Worm (Caenorhabditis elegans) whole organism, L2 larva: ENCODE results near the gene srt-48.
A peak's percentile ranks its signal among the peaks of the same experiment; 100 is the strongest.

Experiments
- C34F6.9 ChIP-seq: fragments of 150-350 bp; optimal IDR thresholded peaks from 2 replicates; lab custom pipeline; 2014; ENCODE audit warnings: missing biosample characterization, missing genetic modification characterization
- F13H6.1 ChIP-seq: sonication (generic microtip); optimal IDR thresholded peaks from 2 replicates; lab custom pipeline; 2016; ENCODE audit warnings: missing genetic modification characterization, missing compliant biosample characterization
- R02D3.7 ChIP-seq: fragments of 150-350 bp; optimal IDR thresholded peaks from 2 replicates; lab custom pipeline; 2014; ENCODE audit warnings: missing biosample characterization, missing genetic modification characterization
- ZK546.5 ChIP-seq: sonication (generic microtip); optimal IDR thresholded peaks from 2 replicates; lab custom pipeline; 2017; ENCODE audit warnings: missing biosample characterization, missing genetic modification characterization
- alr-1 ChIP-seq: fragments of 150-350 bp; optimal IDR thresholded peaks from 2 replicates; lab custom pipeline; 2014; ENCODE audit warnings: missing biosample characterization, missing genetic modification characterization
- aly-2 ChIP-seq: fragments of 150-350 bp; optimal IDR thresholded peaks from 2 replicates; lab custom pipeline; 2014; ENCODE audit warnings: missing biosample characterization, missing genetic modification characterization
- ama-1 ChIP-seq: fragments of 150-350 bp; optimal IDR thresholded peaks from 2 replicates; lab custom pipeline; 2018; ENCODE audit warnings: inconsistent platforms
- blmp-1 ChIP-seq: sonication (generic microtip); optimal IDR thresholded peaks from 2 replicates; lab custom pipeline; 2017; ENCODE audit warnings: missing genetic modification characterization, mild to moderate bottlenecking, missing compliant biosample characterization, antibody characterized with exemption, moderate library complexity; ENCODE audit not compliant: insufficient read depth
- ceh-16 ChIP-seq: fragments of 150-350 bp; optimal IDR thresholded peaks from 2 replicates; lab custom pipeline; 2014; ENCODE audit warnings: missing biosample characterization, missing genetic modification characterization
- ceh-82 ChIP-seq: fragments of 150-350 bp; optimal IDR thresholded peaks from 2 replicates; lab custom pipeline; 2014; ENCODE audit warnings: missing biosample characterization, missing genetic modification characterization
- crh-2 ChIP-seq: sonication (generic microtip); optimal IDR thresholded peaks from 2 replicates; lab custom pipeline; 2017; ENCODE audit warnings: missing biosample characterization, missing genetic modification characterization
- dmd-4 ChIP-seq: sonication (generic microtip); optimal IDR thresholded peaks from 2 replicates; lab custom pipeline; 2017; ENCODE audit warnings: missing biosample characterization, missing genetic modification characterization
- egl-27 ChIP-seq: sonication (generic microtip); optimal IDR thresholded peaks from 3 replicates; lab custom pipeline; 2017; ENCODE audit warnings: missing biosample characterization, missing genetic modification reagents, missing genetic modification characterization
- elt-1 ChIP-seq: fragments of 150-350 bp; optimal IDR thresholded peaks from 2 replicates; lab custom pipeline; 2014; ENCODE audit warnings: missing biosample characterization, missing genetic modification characterization
- elt-3 ChIP-seq: sonication (generic microtip); optimal IDR thresholded peaks from 2 replicates; lab custom pipeline; 2017; ENCODE audit warnings: missing biosample characterization, missing genetic modification characterization
- fos-1 ChIP-seq: fragments of 150-350 bp; optimal IDR thresholded peaks from 2 replicates; lab custom pipeline; 2014; ENCODE audit warnings: missing biosample characterization, missing genetic modification characterization
- gmeb-1 ChIP-seq: fragments of 150-350 bp; optimal IDR thresholded peaks from 2 replicates; lab custom pipeline; 2014; ENCODE audit warnings: missing biosample characterization, missing genetic modification characterization
- lin-13 ChIP-seq: fragments of 150-350 bp; optimal IDR thresholded peaks from 2 replicates; lab custom pipeline; 2014; ENCODE audit warnings: missing biosample characterization, missing genetic modification reagents, missing genetic modification characterization
- lin-39 ChIP-seq: fragments of 150-350 bp; optimal IDR thresholded peaks from 2 replicates; lab custom pipeline; 2014; ENCODE audit warnings: missing biosample characterization, missing genetic modification reagents, missing genetic modification characterization
- lsy-2 ChIP-seq, 2 experiments: fragments of 150-350 bp in 1 of 2; sonication (generic microtip) in 1 of 2; optimal IDR thresholded peaks; 2 replicates each; lab custom pipeline; 2014 to 2017; ENCODE audit warnings: missing biosample characterization in 2 of 2, missing genetic modification characterization in 2 of 2
- mab-5 ChIP-seq: fragments of 150-350 bp; optimal IDR thresholded peaks from 2 replicates; lab custom pipeline; 2014; ENCODE audit warnings: missing biosample characterization, missing genetic modification characterization
- mbf-1 ChIP-seq: sonication (generic microtip); optimal IDR thresholded peaks from 2 replicates; lab custom pipeline; 2017; ENCODE audit warnings: missing biosample characterization, missing genetic modification characterization
- mdl-1 ChIP-seq, 2 experiments: fragments of 150-350 bp in 1 of 2; sonication (generic microtip) in 1 of 2; optimal IDR thresholded peaks; 2 replicates each; lab custom pipeline; 2017; ENCODE audit warnings: missing biosample characterization in 2 of 2, missing genetic modification characterization in 2 of 2
- nhr-10 ChIP-seq: sonication (generic microtip); optimal IDR thresholded peaks from 2 replicates; lab custom pipeline; 2017; ENCODE audit warnings: missing biosample characterization, missing genetic modification characterization
- nhr-11 ChIP-seq: fragments of 150-350 bp; optimal IDR thresholded peaks from 2 replicates; lab custom pipeline; 2014; ENCODE audit warnings: missing biosample characterization, missing genetic modification characterization
- nhr-12 ChIP-seq: fragments of 150-350 bp; optimal IDR thresholded peaks from 2 replicates; lab custom pipeline; 2014; ENCODE audit warnings: missing biosample characterization, missing genetic modification characterization
- nhr-129 ChIP-seq: fragments of 150-350 bp; optimal IDR thresholded peaks from 2 replicates; lab custom pipeline; 2014; ENCODE audit warnings: missing biosample characterization, missing genetic modification characterization
- nhr-21 ChIP-seq: fragments of 150-350 bp; optimal IDR thresholded peaks from 2 replicates; lab custom pipeline; 2014; ENCODE audit warnings: missing biosample characterization, missing genetic modification characterization
- nhr-23 ChIP-seq: fragments of 150-350 bp; optimal IDR thresholded peaks from 2 replicates; lab custom pipeline; 2014; ENCODE audit warnings: missing biosample characterization, missing genetic modification reagents, missing genetic modification characterization
- nhr-237 ChIP-seq: fragments of 150-350 bp; optimal IDR thresholded peaks from 2 replicates; lab custom pipeline; 2014; ENCODE audit warnings: missing biosample characterization, missing genetic modification characterization
- nhr-6 ChIP-seq: fragments of 150-350 bp; optimal IDR thresholded peaks from 2 replicates; lab custom pipeline; 2014; ENCODE audit warnings: missing biosample characterization, missing genetic modification characterization
- nhr-77 ChIP-seq: fragments of 150-350 bp; optimal IDR thresholded peaks from 2 replicates; lab custom pipeline; 2014; ENCODE audit warnings: missing biosample characterization, missing genetic modification characterization
- peb-1 ChIP-seq: fragments of 150-350 bp; optimal IDR thresholded peaks from 2 replicates; lab custom pipeline; 2014; ENCODE audit warnings: missing biosample characterization, missing genetic modification characterization
- sem-4 ChIP-seq: fragments of 150-350 bp; optimal IDR thresholded peaks from 2 replicates; lab custom pipeline; 2014; ENCODE audit warnings: missing biosample characterization, missing genetic modification reagents, missing genetic modification characterization
- skn-1 ChIP-seq: sonication (generic microtip); optimal IDR thresholded peaks from 2 replicates; lab custom pipeline; 2017; ENCODE audit warnings: missing biosample characterization, missing genetic modification characterization
- sma-3 ChIP-seq: sonication (generic microtip); optimal IDR thresholded peaks from 2 replicates; lab custom pipeline; 2016; ENCODE audit warnings: missing genetic modification reagents, missing genetic modification characterization, missing compliant biosample characterization
- sma-9 ChIP-seq, 2 experiments: fragments of 150-350 bp in 1 of 2; sonication (generic microtip) in 1 of 2; optimal IDR thresholded peaks; 2 replicates each; lab custom pipeline; 2014 to 2016; ENCODE audit warnings: missing genetic modification characterization in 2 of 2, mild to moderate bottlenecking in 1 of 2, missing biosample characterization in 1 of 2, missing compliant biosample characterization in 1 of 2, missing genetic modification reagents in 1 of 2, moderate library complexity in 1 of 2
- snpc-4 ChIP-seq: fragments of 150-350 bp; optimal IDR thresholded peaks from 2 replicates; lab custom pipeline; 2014; ENCODE audit warnings: missing biosample characterization, missing genetic modification characterization
- unc-39 ChIP-seq: fragments of 150-350 bp; optimal IDR thresholded peaks from 2 replicates; lab custom pipeline; 2014; ENCODE audit warnings: missing biosample characterization, missing genetic modification characterization
- unc-62 ChIP-seq: fragments of 150-350 bp; optimal IDR thresholded peaks from 2 replicates; lab custom pipeline; 2014; ENCODE audit warnings: missing biosample characterization, missing genetic modification reagents, missing genetic modification characterization
- zag-1 ChIP-seq: fragments of 150-350 bp; optimal IDR thresholded peaks from 2 replicates; lab custom pipeline; 2014; ENCODE audit warnings: missing biosample characterization, missing genetic modification characterization
- ztf-1 ChIP-seq: fragments of 200-800 bp; sonication (Bioruptor generic); conservative IDR thresholded peaks from 2 replicates; pipeline ENCODE4 v1.3.6; 2022; ENCODE audit warnings: missing genetic modification characterization, missing compliant biosample characterization
- ztf-11 ChIP-seq: sonication (generic microtip); optimal IDR thresholded peaks from 2 replicates; lab custom pipeline; 2017; ENCODE audit warnings: missing biosample characterization, missing genetic modification characterization
- ztf-4 ChIP-seq: fragments of 150-350 bp; optimal IDR thresholded peaks from 2 replicates; lab custom pipeline; 2014; ENCODE audit warnings: missing biosample characterization, missing genetic modification characterization

srt-48 gene

DNA sequence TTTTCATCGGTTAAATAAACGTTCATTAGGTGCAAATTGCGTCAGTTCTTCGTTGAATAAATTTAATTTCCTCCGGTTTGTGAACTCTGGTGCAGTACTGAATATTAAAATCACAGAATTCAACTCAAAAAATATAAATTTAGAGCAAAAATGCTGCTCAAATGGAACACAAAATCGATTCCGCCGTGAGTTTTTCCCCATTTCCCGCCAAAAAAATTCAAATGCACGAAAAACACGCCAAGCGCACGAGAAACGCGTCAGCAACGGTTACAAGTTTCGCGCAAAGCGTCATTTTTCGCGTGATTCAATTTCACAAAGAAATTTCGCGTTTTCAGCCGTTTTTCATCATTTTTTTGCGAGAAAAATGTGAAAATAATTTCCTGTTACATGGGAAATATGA lies 29.2 kb downstream of the srt-48 start, which contains the start of gene hrpu-1 (continued):
- TF ChIP-seq blmp-1 (tag; lab: Kevin White, UChicago) = no peak
- no peak for TF ChIP-seq nhr-77 (tag; lab: Kevin White, UChicago)
- TF ChIP-seq mab-5 (tag; lab: Kevin White, UChicago) = peak; percentile 10
- TF ChIP-seq egl-27 (tag; lab: Kevin White, UChicago) = no peak
- TF ChIP-seq skn-1 = no peak
- TF ChIP-seq nhr-129 (tag; lab: Kevin White, UChicago) = peak; percentile 96
- no peak for TF ChIP-seq R02D3.7
- TF ChIP-seq ztf-4 = peak; percentile 65
- no peak for TF ChIP-seq unc-39 (tag; lab: Kevin White, UChicago)

DNA sequence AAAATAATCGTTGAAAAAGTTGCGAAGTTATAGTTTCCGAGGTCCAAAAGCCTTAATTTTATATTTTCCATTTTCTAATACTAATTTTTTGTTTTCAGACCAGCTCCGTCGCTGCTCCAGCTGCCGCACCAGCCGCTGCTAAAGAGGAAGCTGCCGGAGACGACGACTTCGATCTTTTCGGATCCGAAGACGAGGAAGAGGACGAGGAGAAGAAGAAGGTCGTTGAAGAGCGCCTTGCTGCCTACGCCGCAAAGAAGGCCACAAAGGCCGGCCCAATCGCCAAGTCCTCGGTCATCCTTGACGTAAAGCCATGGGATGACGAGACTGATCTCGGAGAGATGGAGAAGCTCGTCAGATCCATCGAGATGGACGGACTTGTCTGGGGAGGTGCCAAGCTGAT lies 29.9 kb downstream of the srt-48 start:
- no peak for TF ChIP-seq ztf-4
- TF ChIP-seq elt-3 (tag; lab: Kevin White, UChicago) = no peak
- TF ChIP-seq F13H6.1 (tag; lab: Kevin White, UChicago) = no peak
- no peak for TF ChIP-seq skn-1
- no peak for TF ChIP-seq lin-39 (tag; lab: Kevin White, UChicago)
- no peak for TF ChIP-seq dmd-4 (tag; lab: Kevin White, UChicago)
- TF ChIP-seq R02D3.7 = no peak
- TF ChIP-seq nhr-77 (tag; lab: Kevin White, UChicago) = no peak
- TF ChIP-seq mdl-1 (tag; optimal IDR thresholded peaks at IDR 0.05; lab: Kevin White, UChicago) = no peak
- no peak for TF ChIP-seq zag-1 (tag; lab: Kevin White, UChicago)
- no peak for TF ChIP-seq ZK546.5
- TF ChIP-seq blmp-1 (tag; lab: Kevin White, UChicago) = no peak
- TF ChIP-seq nhr-6 = no peak
- TF ChIP-seq ztf-11 (tag; lab: Kevin White, UChicago) = no peak
- no peak for TF ChIP-seq unc-62 (GFP tag; lab: Kevin White, UChicago)
- TF ChIP-seq, all 48 proteins: peak for 0

DNA sequence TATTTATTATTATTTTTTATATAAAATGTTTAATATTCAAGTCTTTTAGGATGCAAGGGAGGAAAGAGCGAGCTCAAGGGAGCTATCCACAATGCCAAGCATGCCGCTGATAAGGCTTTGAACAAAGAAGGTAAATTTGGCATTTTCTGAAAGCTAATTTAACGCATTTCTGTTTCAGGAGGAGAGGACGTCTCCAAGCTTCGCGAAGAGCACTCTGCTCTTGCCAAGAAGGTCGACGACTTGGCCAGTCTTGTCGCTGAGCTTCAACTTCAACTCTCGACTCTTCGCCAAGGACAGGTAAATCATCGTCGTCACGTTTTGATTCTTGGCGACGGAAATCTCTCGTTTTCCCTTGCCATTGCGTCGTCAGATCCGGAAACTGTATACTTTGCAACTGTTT lies 31.2 kb downstream of the srt-48 start:
- TF ChIP-seq ZK546.5 (no peak), nhr-12 (tag; lab: Kevin White, UChicago) (no peak), lsy-2 (tag; optimal IDR thresholded peaks at IDR 0.05; lab: Kevin White, UChicago) (no peak), zag-1 (tag; lab: Kevin White, UChicago) (no peak), aly-2 (tag; lab: Kevin White, UChicago) (no peak), mbf-1 (tag; lab: Kevin White, UChicago) (no peak), lin-39 (tag; lab: Kevin White, UChicago) (no peak), mab-5 (tag; lab: Kevin White, UChicago) (no peak), nhr-11 (no peak), elt-1 (no peak), alr-1 (tag; lab: Kevin White, UChicago) (no peak), ceh-16 (tag; lab: Kevin White, UChicago) (no peak), egl-27 (tag; lab: Kevin White, UChicago) (no peak), sem-4 (no peak), ztf-11 (tag; lab: Kevin White, UChicago) (no peak)

DNA sequence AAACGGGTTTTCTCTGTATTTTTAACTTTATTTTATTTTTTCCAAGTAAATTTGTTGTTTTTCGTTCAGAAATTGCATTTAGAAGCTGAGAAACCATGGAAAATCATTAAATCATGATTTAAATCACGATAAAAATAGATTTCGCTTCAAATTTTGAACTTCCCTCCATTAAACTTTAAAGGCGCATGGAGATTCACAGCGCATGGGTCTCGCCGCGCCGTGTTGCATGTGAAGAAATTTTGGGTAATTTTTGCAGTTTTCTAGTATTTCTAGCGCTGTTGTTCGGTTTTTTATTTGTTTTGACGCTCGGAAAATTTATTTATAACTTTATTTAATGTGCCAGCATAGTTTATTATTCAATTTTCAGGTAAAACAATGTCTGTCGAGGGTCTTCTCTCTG lies 31.7 kb downstream of the srt-48 start, which contains the start of gene eef-1B.2:
Gene eef-1B.2, plus strand, starts transcription at position 358 of the 400 bp plus-strand sequence.
- TF ChIP-seq mbf-1 (tag; lab: Kevin White, UChicago) = no peak
- TF ChIP-seq snpc-4 = peak; percentile 6
- TF ChIP-seq gmeb-1 (tag; lab: Kevin White, UChicago) = peak; percentile 91
- TF ChIP-seq unc-39 (tag; lab: Kevin White, UChicago) = no peak
- no peak for TF ChIP-seq R02D3.7
- no peak for TF ChIP-seq nhr-12 (tag; lab: Kevin White, UChicago)
- TF ChIP-seq nhr-21 = peak; percentile 8
- TF ChIP-seq blmp-1 (tag; lab: Kevin White, UChicago) = no peak
- peak; percentile 89 for TF ChIP-seq nhr-129 (tag; lab: Kevin White, UChicago)
- TF ChIP-seq lin-13 (GFP tag; lab: Kevin White, UChicago) = peak; percentile 62
- TF ChIP-seq fos-1 = peak; percentile 15
- peak; percentile 56 for TF ChIP-seq sma-3
- TF ChIP-seq elt-3 (tag; lab: Kevin White, UChicago) = no peak
- no peak for TF ChIP-seq unc-62 (GFP tag; lab: Kevin White, UChicago)
- no peak for TF ChIP-seq nhr-23 (tag; lab: Kevin White, UChicago)
- TF ChIP-seq nhr-11 = no peak
- no peak for TF ChIP-seq ZK546.5
- TF ChIP-seq C34F6.9 (tag; lab: Kevin White, UChicago) = peak; percentile 77
- peak; percentile 59 for TF ChIP-seq crh-2 (tag; lab: Kevin White, UChicago)
- no peak for TF ChIP-seq alr-1 (tag; lab: Kevin White, UChicago)
- TF ChIP-seq ztf-1 (GFP tag; lab: Robert Waterston, UW) = no peak
- no peak for TF ChIP-seq egl-27 (tag; lab: Kevin White, UChicago)
- TF ChIP-seq nhr-10 = no peak
- no peak for TF ChIP-seq ceh-16 (tag; lab: Kevin White, UChicago)
- no peak for TF ChIP-seq skn-1
- no peak for TF ChIP-seq elt-1
- TF ChIP-seq mab-5 (tag; lab: Kevin White, UChicago) = peak; percentile 10
- TF ChIP-seq nhr-77 (tag; lab: Kevin White, UChicago) = no peak
- TF ChIP-seq nhr-237 = no peak
- TF ChIP-seq sma-9 (GFP tag; optimal IDR thresholded peaks at IDR 0.05; lab: Kevin White, UChicago) = no peak
- no peak for TF ChIP-seq sma-9 (tag; optimal IDR thresholded peaks at IDR 0.05; lab: Kevin White, UChicago)
- TF ChIP-seq dmd-4 (tag; lab: Kevin White, UChicago) = no peak
- TF ChIP-seq zag-1 (tag; lab: Kevin White, UChicago) = no peak
- no peak for TF ChIP-seq ceh-82 (tag; lab: Kevin White, UChicago)
- TF ChIP-seq lsy-2 (tag; optimal IDR thresholded peaks at IDR 0.05; lab: Kevin White, UChicago) = peak; percentile 42 to 79
- TF ChIP-seq peb-1 (tag; lab: Kevin White, UChicago) = no peak
- TF ChIP-seq ama-1 (lab: Kevin White, UChicago) = no peak
- no peak for TF ChIP-seq mdl-1 (tag; optimal IDR thresholded peaks at IDR 0.05; lab: Kevin White, UChicago)
